Fruit fly (Drosophila melanogaster) whole organism, pupa: ENCODE results near the gene Uck.

Experiments used
- CG10348 ChIP-seq: fragments of 200-800 bp; sonication (Bioruptor generic); IDR thresholded peaks from 2 replicates; pipeline ENCODE4 v1.3.6; 2022; ENCODE audit warnings: missing biosample characterization, missing genetic modification characterization
- CG12605 ChIP-seq: fragments of 200-800 bp; sonication (Bioruptor generic); IDR thresholded peaks from 2 replicates; pipeline ENCODE4 v1.3.6; 2022; ENCODE audit warnings: missing biosample characterization, missing genetic modification characterization
- CG13204 ChIP-seq: fragments of 200-800 bp; sonication (Bioruptor generic); optimal IDR thresholded peaks from 2 replicates; lab custom pipeline; 2018; ENCODE audit warnings: missing biosample characterization, mild to moderate bottlenecking, missing genetic modification characterization, moderate library complexity
- CG14655 ChIP-seq: fragments of 200-800 bp; sonication (Bioruptor generic); optimal IDR thresholded peaks from 3 replicates; lab custom pipeline; 2017; ENCODE audit warnings: mild to moderate bottlenecking, missing biosample characterization, missing genetic modification reagents, missing genetic modification characterization
- CG15710 ChIP-seq: fragments of 200-800 bp; sonication (Bioruptor generic); optimal IDR thresholded peaks from 2 replicates; lab custom pipeline; 2018; ENCODE audit warnings: missing biosample characterization, mild to moderate bottlenecking, missing genetic modification characterization, moderate library complexity
- CG17806 ChIP-seq: fragments of 200-800 bp; sonication (Bioruptor generic); optimal IDR thresholded peaks from 2 replicates; lab custom pipeline; 2018; ENCODE audit warnings: missing biosample characterization, mild to moderate bottlenecking, missing genetic modification characterization, moderate library complexity
- CG32121 ChIP-seq: fragments of 200-800 bp; sonication (Bioruptor generic); IDR thresholded peaks from 2 replicates; pipeline ENCODE4 v1.3.6; 2022; ENCODE audit warnings: missing biosample characterization, missing genetic modification characterization
- CG34367 ChIP-seq: fragments of 200-800 bp; sonication (Bioruptor generic); optimal IDR thresholded peaks from 2 replicates; lab custom pipeline; 2018; ENCODE audit warnings: missing biosample characterization, mild to moderate bottlenecking, missing genetic modification characterization
- CG4496 ChIP-seq: fragments of 200-800 bp; sonication (Bioruptor generic); IDR thresholded peaks from 3 replicates; pipeline ENCODE4 v1.3.6; 2022; ENCODE audit warnings: missing biosample characterization, missing genetic modification characterization
- CG8159 ChIP-seq: fragments of 200-800 bp; sonication (Bioruptor generic); optimal IDR thresholded peaks from 3 replicates; lab custom pipeline; 2018; ENCODE audit warnings: missing biosample characterization, mild to moderate bottlenecking, missing genetic modification characterization, moderate library complexity
- CG8301 ChIP-seq: fragments of 200-800 bp; sonication (Bioruptor generic); optimal IDR thresholded peaks from 2 replicates; lab custom pipeline; 2018; ENCODE audit warnings: missing biosample characterization, mild to moderate bottlenecking, missing genetic modification characterization
- CG9948 ChIP-seq: fragments of 200-800 bp; sonication (Bioruptor generic); optimal IDR thresholded peaks from 2 replicates; lab custom pipeline; 2018; ENCODE audit warnings: missing biosample characterization, mild to moderate bottlenecking, missing genetic modification characterization, moderate library complexity
- D1 ChIP-seq: fragments of 200-800 bp; sonication (Bioruptor generic); optimal IDR thresholded peaks from 2 replicates; lab custom pipeline; 2018; ENCODE audit warnings: missing biosample characterization, mild to moderate bottlenecking, missing genetic modification characterization, moderate library complexity
- EcR ChIP-seq: fragments of 200-800 bp; sonication (Bioruptor generic); optimal IDR thresholded peaks from 3 replicates; lab custom pipeline; 2019; ENCODE audit warnings: missing biosample characterization, missing genetic modification characterization, mild to moderate bottlenecking, moderate library complexity, missing genetic modification reagents
- Ets98B ChIP-seq: fragments of 200-800 bp; sonication (Bioruptor generic); IDR thresholded peaks from 2 replicates; pipeline ENCODE4 v1.3.6; 2022; ENCODE audit warnings: missing biosample characterization, missing genetic modification characterization
- Pif1A ChIP-seq: fragments of 200-800 bp; sonication (Bioruptor generic); optimal IDR thresholded peaks from 3 replicates; lab custom pipeline; 2016; ENCODE audit warnings: missing biosample characterization, missing genetic modification characterization
- Pif1B ChIP-seq: fragments of 200-800 bp; sonication (Bioruptor generic); optimal IDR thresholded peaks from 3 replicates; lab custom pipeline; 2016; ENCODE audit warnings: missing biosample characterization, missing genetic modification characterization
- Snoo ChIP-seq: fragments of 200-800 bp; sonication (Bioruptor generic); optimal IDR thresholded peaks from 3 replicates; lab custom pipeline; 2017; ENCODE audit warnings: missing biosample characterization, mild to moderate bottlenecking, missing genetic modification characterization, inconsistent platforms
- fd96Ca ChIP-seq: fragments of 200-800 bp; sonication (Bioruptor generic); IDR thresholded peaks from 3 replicates; pipeline ENCODE4 v1.3.6; 2022; ENCODE audit warnings: missing biosample characterization, missing genetic modification characterization
- gl ChIP-seq: fragments of 200-800 bp; sonication (Bioruptor generic); optimal IDR thresholded peaks from 2 replicates; lab custom pipeline; 2018; ENCODE audit warnings: missing biosample characterization, mild to moderate bottlenecking, missing genetic modification characterization
- rn ChIP-seq: fragments of 200-800 bp; sonication (Bioruptor generic); IDR thresholded peaks from 2 replicates; pipeline ENCODE4 v1.3.6; 2022; ENCODE audit warnings: missing biosample characterization, missing genetic modification characterization

The Uck gene

DNA sequence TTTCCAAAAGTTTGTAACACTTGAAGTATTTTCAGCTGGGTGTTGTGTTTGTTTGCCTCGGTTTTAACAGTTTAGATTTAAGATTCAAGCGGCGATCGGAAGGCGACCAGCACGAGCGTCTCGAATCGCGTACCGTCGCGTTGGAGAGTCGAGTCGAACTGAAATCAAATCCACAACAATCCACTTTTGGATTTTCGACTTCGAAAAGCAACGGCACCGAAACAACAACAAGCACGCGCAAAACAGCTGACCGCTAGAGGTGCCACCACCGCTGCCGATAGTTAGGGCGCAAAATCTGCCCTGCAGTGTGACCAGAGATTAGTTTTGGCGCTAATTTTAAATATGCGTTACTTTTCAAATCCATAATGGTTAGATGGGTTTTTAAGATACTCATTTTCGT is 18.9 kb upstream of the Uck start, which contains the start of gene jar:
Gene jar (minus strand): TSS at position 163 of the 400 bp plus-strand sequence.
- TF ChIP-seq CG14655 (GFP tag; lab: Kevin White, UChicago) = no peak
- peak; percentile 12 for TF ChIP-seq CG13204
- peak; percentile 18 for TF ChIP-seq Snoo (tag; lab: Kevin White, UChicago)
- TF ChIP-seq CG34367 (tag; lab: Kevin White, UChicago) = no peak
- TF ChIP-seq CG8159 (tag; lab: Kevin White, UChicago) = peak; percentile 16
- TF ChIP-seq Pif1A (GFP tag; lab: Kevin White, UChicago) = no peak
- peak; percentile 39 for TF ChIP-seq EcR (GFP tag; lab: Kevin White, UChicago)
- peak; percentile 25 for TF ChIP-seq gl (tag; lab: Kevin White, UChicago)
- no peak for TF ChIP-seq CG15710 (tag; lab: Kevin White, UChicago)
- no peak for TF ChIP-seq CG9948 (tag; lab: Kevin White, UChicago)
- TF ChIP-seq CG32121 (GFP tag; lab: Robert Waterston, UW) = peak; percentile 27; the same call in 1 of the 2 replicates
- peak; percentile 29; the same call in 1 of the 2 replicates for TF ChIP-seq CG12605 (GFP tag; lab: Robert Waterston, UW)
- TF ChIP-seq Ets98B = peak; percentile 49; the same call in 1 of the 2 replicates
- no peak for TF ChIP-seq CG8301 (tag; lab: Kevin White, UChicago)
- no peak for TF ChIP-seq CG10348
- no peak for TF ChIP-seq rn (GFP tag; lab: Robert Waterston, UW)
- TF ChIP-seq CG4496 (GFP tag; lab: Robert Waterston, UW) = peak; percentile 31; the same call in 1 of the 3 replicates
- TF ChIP-seq CG17806 (tag; lab: Kevin White, UChicago) = no peak
- no peak; the same call in 2 of the 3 replicates for TF ChIP-seq fd96Ca
- TF ChIP-seq D1 = no peak
- no peak for TF ChIP-seq Pif1B (GFP tag; lab: Kevin White, UChicago)

- no peak for TF ChIP-seq CG4496 (GFP tag; lab: Robert Waterston, UW)
- no peak for TF ChIP-seq CG9948 (tag; lab: Kevin White, UChicago)
- no peak for TF ChIP-seq CG34367 (tag; lab: Kevin White, UChicago)
- no peak for TF ChIP-seq gl (tag; lab: Kevin White, UChicago)
- peak; percentile 31 for TF ChIP-seq CG14655 (GFP tag; lab: Kevin White, UChicago)
- no peak for TF ChIP-seq Snoo (tag; lab: Kevin White, UChicago)
- no peak for TF ChIP-seq CG13204
- no peak for TF ChIP-seq CG12605 (GFP tag; lab: Robert Waterston, UW)
- no peak for TF ChIP-seq CG15710 (tag; lab: Kevin White, UChicago)
- TF ChIP-seq EcR (GFP tag; lab: Kevin White, UChicago) = peak; percentile 10
- no peak for TF ChIP-seq CG32121 (GFP tag; lab: Robert Waterston, UW)
- no peak for TF ChIP-seq fd96Ca
Measured at dm6 chr3R:24272232-24272631, 17.7 kb upstream of the Uck start.

DNA sequence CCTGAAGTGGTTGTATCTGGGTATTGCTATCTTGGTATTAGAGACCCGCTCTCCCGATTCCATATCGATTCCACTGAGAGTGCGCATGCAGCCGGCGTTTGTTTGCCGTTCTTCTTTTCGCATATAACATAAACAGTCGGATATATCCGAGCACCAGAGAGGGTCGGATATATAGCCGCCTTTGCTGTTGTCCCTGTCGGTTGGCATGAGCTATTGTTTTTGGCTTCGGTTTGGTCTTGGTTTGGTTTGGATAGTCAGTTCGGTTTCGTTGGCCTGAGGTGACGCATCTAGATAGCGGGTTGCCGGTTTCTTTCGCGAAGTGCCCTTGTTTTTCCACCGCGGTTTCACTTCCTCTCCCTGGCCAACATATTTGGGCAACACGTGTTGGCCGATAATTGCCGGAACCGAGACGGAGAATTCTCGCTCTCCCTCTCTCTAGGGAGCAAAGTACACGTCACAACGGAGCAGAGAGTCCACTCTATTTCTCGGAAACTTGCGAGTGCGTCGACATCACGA is 17.1 kb upstream of the Uck start, which contains the start of gene Orct2:
Gene Orct2 (plus strand): TSS at position 255 of the 516 bp plus-strand sequence.
- TF ChIP-seq fd96Ca (0 out of 3 replicates have a peak, but pooled peaks have one; percentile 27), CG4496 (GFP tag; lab: Robert Waterston, UW) (peak; percentile 58; the same call in 1 of the 3 replicates), CG14655 (GFP tag; lab: Kevin White, UChicago) (peak; percentile 14), CG10348 (no peak), Pif1A (GFP tag; lab: Kevin White, UChicago) (peak; percentile 6), CG12605 (GFP tag; lab: Robert Waterston, UW) (peak; percentile 23; the same call in 1 of the 2 replicates), Ets98B (no peak; the same call in 1 of the 2 replicates), CG13204 (peak; percentile 32), CG32121 (GFP tag; lab: Robert Waterston, UW) (peak; percentile 27; the same call in 1 of the 2 replicates), EcR (GFP tag; lab: Kevin White, UChicago) (peak; percentile 40)

- TF ChIP-seq CG12605 (GFP tag; lab: Robert Waterston, UW) = no peak
Measured at dm6 chr3R:24274212-24274611, 15.8 kb upstream of the Uck start.

DNA sequence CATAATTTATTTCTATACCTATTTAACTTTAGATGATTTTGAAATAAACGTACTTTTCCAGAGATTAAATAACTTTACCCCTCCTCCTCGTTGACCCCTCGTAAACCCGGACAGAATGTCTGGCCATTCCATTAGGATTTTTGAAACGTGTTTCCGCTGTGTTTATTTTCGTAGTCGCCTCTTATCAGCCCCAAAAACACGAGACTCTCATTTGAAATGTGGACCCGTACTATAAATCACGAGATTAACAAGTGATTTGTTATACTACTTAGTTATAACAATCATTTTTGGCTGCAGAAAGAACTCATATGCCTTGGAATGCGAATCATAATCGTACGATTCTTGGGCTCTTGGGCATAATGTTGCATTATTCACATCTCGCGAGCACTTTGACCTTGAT is 14.5 kb upstream of the Uck start:
- TF ChIP-seq EcR (GFP tag; lab: Kevin White, UChicago) = no peak
- TF ChIP-seq CG32121 (GFP tag; lab: Robert Waterston, UW) = no peak
- no peak for TF ChIP-seq CG15710 (tag; lab: Kevin White, UChicago)
- no peak for TF ChIP-seq Pif1B (GFP tag; lab: Kevin White, UChicago)
- TF ChIP-seq fd96Ca = no peak
- no peak for TF ChIP-seq Ets98B
- TF ChIP-seq CG14655 (GFP tag; lab: Kevin White, UChicago) = no peak
- TF ChIP-seq CG8301 (tag; lab: Kevin White, UChicago) = no peak
- TF ChIP-seq CG13204 = no peak
- no peak for TF ChIP-seq D1
- TF ChIP-seq CG12605 (GFP tag; lab: Robert Waterston, UW) = no peak
- TF ChIP-seq CG4496 (GFP tag; lab: Robert Waterston, UW) = no peak
- TF ChIP-seq CG9948 (tag; lab: Kevin White, UChicago) = no peak
- TF ChIP-seq Pif1A (GFP tag; lab: Kevin White, UChicago) = no peak
- no peak for TF ChIP-seq CG8159 (tag; lab: Kevin White, UChicago)
